Worm (Caenorhabditis elegans) whole organism, early embryonic: Measurements from ENCODE around the gene dao-3.

Experiments used
- B0310.2 ChIP-seq: sonication (generic microtip); optimal IDR thresholded peaks from 2 replicates; lab custom pipeline; 2016; ENCODE audit warnings: mild to moderate bottlenecking, missing genetic modification characterization, missing compliant biosample characterization
- F13C5.2 ChIP-seq: sonication (generic microtip); optimal IDR thresholded peaks from 2 replicates; lab custom pipeline; 2017; ENCODE audit warnings: mild to moderate bottlenecking, missing genetic modification characterization, inconsistent platforms, missing compliant biosample characterization
- aly-1 ChIP-seq: sonication (generic microtip); optimal IDR thresholded peaks from 2 replicates; lab custom pipeline; 2016; ENCODE audit warnings: missing genetic modification characterization, missing compliant biosample characterization
- ama-1 ChIP-seq: fragments of 150-350 bp; optimal IDR thresholded peaks from 2 replicates; lab custom pipeline; 2014
- ceh-13 ChIP-seq: fragments of 200-800 bp; sonication (Bioruptor generic); optimal IDR thresholded peaks from 2 replicates; lab custom pipeline; 2018; ENCODE audit warnings: mild to moderate bottlenecking, missing genetic modification characterization, missing compliant biosample characterization
- ceh-36 ChIP-seq: sonication (generic microtip); optimal IDR thresholded peaks from 2 replicates; lab custom pipeline; 2016; ENCODE audit warnings: missing genetic modification characterization, inconsistent platforms, missing compliant biosample characterization
- ets-7 ChIP-seq: sonication (generic microtip); optimal IDR thresholded peaks from 2 replicates; lab custom pipeline; 2016; ENCODE audit warnings: missing genotype, missing genetic modification characterization, missing compliant biosample characterization
- flt-1 ChIP-seq: fragments of 200-800 bp; sonication (Bioruptor generic); IDR thresholded peaks from 2 replicates; pipeline ENCODE4 v1.3.6; 2022; ENCODE audit warnings: missing genetic modification characterization, missing compliant biosample characterization
- hmbx-1 ChIP-seq: sonication (generic microtip); optimal IDR thresholded peaks from 2 replicates; lab custom pipeline; 2016; ENCODE audit warnings: mild to moderate bottlenecking, missing genetic modification characterization, missing compliant biosample characterization
- hmg-4 ChIP-seq: fragments of 200-800 bp; sonication (Bioruptor generic); optimal IDR thresholded peaks from 2 replicates; lab custom pipeline; 2018; ENCODE audit warnings: mild to moderate bottlenecking, missing genetic modification characterization, missing compliant biosample characterization
- hnd-1 ChIP-seq: sonication (generic microtip); optimal IDR thresholded peaks from 2 replicates; lab custom pipeline; 2016; ENCODE audit warnings: missing genetic modification characterization, missing compliant biosample characterization
- pes-1 ChIP-seq: fragments of 200-800 bp; sonication (Bioruptor generic); IDR thresholded peaks from 2 replicates; pipeline ENCODE4 v1.3.6; 2022; ENCODE audit warnings: missing genetic modification reagents, missing genetic modification characterization, missing compliant biosample characterization
- scrt-1 ChIP-seq: fragments of 200-800 bp; sonication (Bioruptor generic); IDR thresholded peaks from 2 replicates; pipeline ENCODE4 v1.3.6; 2022; ENCODE audit warnings: missing genetic modification characterization, missing compliant biosample characterization
- sea-1 ChIP-seq: fragments of 200-800 bp; sonication (Bioruptor generic); conservative IDR thresholded peaks from 2 replicates; pipeline ENCODE4 v1.3.6; 2022; ENCODE audit warnings: missing genetic modification characterization, missing compliant biosample characterization
- tbx-11 ChIP-seq: fragments of 200-800 bp; sonication (Bioruptor generic); IDR thresholded peaks from 2 replicates; pipeline ENCODE4 v1.3.6; 2022; ENCODE audit warnings: missing genetic modification characterization, missing compliant biosample characterization
- tbx-37 ChIP-seq: fragments of 200-800 bp; sonication (Bioruptor generic); conservative IDR thresholded peaks from 2 replicates; pipeline ENCODE4 v1.3.6; 2022; ENCODE audit warnings: missing genetic modification reagents, missing genetic modification characterization, missing compliant biosample characterization
- tra-4 ChIP-seq: sonication (generic microtip); optimal IDR thresholded peaks from 2 replicates; lab custom pipeline; 2017; ENCODE audit warnings: missing genetic modification characterization, missing compliant biosample characterization

Gene dao-3

ce11 chrX:8107921-8108320 lies 21.6 kb upstream of the dao-3 start, which contains the start of gene K07E3.9:
TSS of gene K07E3.9 (plus strand) at chrX:8108221.
- TF ChIP-seq ama-1 (lab: Kevin White, UChicago): no peak
- TF ChIP-seq hmg-4 (GFP tag; lab: Kevin White, UChicago): no peak
- TF ChIP-seq sea-1 (GFP tag; lab: Robert Waterston, UW): no peak
- no peak for TF ChIP-seq aly-1 (tag; lab: Kevin White, UChicago)
- no peak for TF ChIP-seq hnd-1 (tag; lab: Kevin White, UChicago)
- no peak for TF ChIP-seq pes-1 (GFP tag; lab: Robert Waterston, UW)
- TF ChIP-seq scrt-1 (GFP tag; lab: Robert Waterston, UW): no peak
- no peak for TF ChIP-seq flt-1 (GFP tag; lab: Robert Waterston, UW)
- TF ChIP-seq ceh-36 (tag; lab: Kevin White, UChicago): no peak
- TF ChIP-seq F13C5.2: no peak
- TF ChIP-seq ets-7: no peak
- TF ChIP-seq tbx-11: no peak
- no peak for TF ChIP-seq ceh-13 (GFP tag; lab: Kevin White, UChicago)
- no peak for TF ChIP-seq tbx-37 (GFP tag; lab: Robert Waterston, UW)
- no peak for TF ChIP-seq tra-4
- TF ChIP-seq hmbx-1 (tag; lab: Kevin White, UChicago): no peak
- TF ChIP-seq B0310.2 (tag; lab: Kevin White, UChicago): no peak

- TF ChIP-seq ceh-13 (GFP tag; lab: Kevin White, UChicago): no peak
- TF ChIP-seq scrt-1 (GFP tag; lab: Robert Waterston, UW): no peak
- TF ChIP-seq hmbx-1 (tag; lab: Kevin White, UChicago): no peak
- TF ChIP-seq hnd-1 (tag; lab: Kevin White, UChicago): no peak
- TF ChIP-seq aly-1 (tag; lab: Kevin White, UChicago): no peak
- no peak for TF ChIP-seq pes-1 (GFP tag; lab: Robert Waterston, UW)
- no peak for TF ChIP-seq tbx-11
- TF ChIP-seq ets-7: no peak
- no peak for TF ChIP-seq tbx-37 (GFP tag; lab: Robert Waterston, UW)
- no peak for TF ChIP-seq ama-1 (lab: Kevin White, UChicago)
- TF ChIP-seq tra-4: no peak
- no peak for TF ChIP-seq hmg-4 (GFP tag; lab: Kevin White, UChicago)
- no peak for TF ChIP-seq sea-1 (GFP tag; lab: Robert Waterston, UW)
- TF ChIP-seq B0310.2 (tag; lab: Kevin White, UChicago): no peak
- TF ChIP-seq F13C5.2: no peak
- no peak for TF ChIP-seq flt-1 (GFP tag; lab: Robert Waterston, UW)
- no peak for TF ChIP-seq ceh-36 (tag; lab: Kevin White, UChicago)
Observed at ce11 chrX:8103899-8104298, 17.5 kb upstream of the dao-3 start, which contains the start of gene K07E3.2. TSS of gene K07E3.2 (plus strand) at chrX:8104298.

- TF ChIP-seq aly-1 (tag; lab: Kevin White, UChicago) (no peak), tbx-11 (no peak), hmg-4 (GFP tag; lab: Kevin White, UChicago) (no peak), B0310.2 (tag; lab: Kevin White, UChicago) (no peak), F13C5.2 (no peak), ama-1 (lab: Kevin White, UChicago) (no peak), hnd-1 (tag; lab: Kevin White, UChicago) (no peak), sea-1 (GFP tag; lab: Robert Waterston, UW) (no peak), ceh-13 (GFP tag; lab: Kevin White, UChicago) (no peak), ets-7 (no peak)
Observed at ce11 chrX:8098813-8099360, 12.5 kb upstream of the dao-3 start, which contains the start of gene catp-5. TSS of gene catp-5 (minus strand) at chrX:8098863.

- TF ChIP-seq tbx-37 (GFP tag; lab: Robert Waterston, UW) (no peak), hmbx-1 (tag; lab: Kevin White, UChicago) (no peak), tbx-11 (no peak), aly-1 (tag; lab: Kevin White, UChicago) (no peak), ama-1 (lab: Kevin White, UChicago) (no peak), hmg-4 (GFP tag; lab: Kevin White, UChicago) (no peak), sea-1 (GFP tag; lab: Robert Waterston, UW) (no peak), ceh-36 (tag; lab: Kevin White, UChicago) (no peak), flt-1 (GFP tag; lab: Robert Waterston, UW) (no peak), pes-1 (GFP tag; lab: Robert Waterston, UW) (no peak), F13C5.2 (no peak), B0310.2 (tag; lab: Kevin White, UChicago) (no peak), hnd-1 (tag; lab: Kevin White, UChicago) (no peak), scrt-1 (GFP tag; lab: Robert Waterston, UW) (no peak), ets-7 (no peak), ceh-13 (GFP tag; lab: Kevin White, UChicago) (no peak), tra-4 (no peak)
Observed at ce11 chrX:8089916-8090315, 3.6 kb upstream of the dao-3 start.

ce11 chrX:8089266-8089909 lies 3.0 kb upstream of the dao-3 start:
- no peak for TF ChIP-seq hnd-1 (tag; lab: Kevin White, UChicago)
- TF ChIP-seq tbx-37 (GFP tag; lab: Robert Waterston, UW): no peak
- no peak for TF ChIP-seq ets-7
- TF ChIP-seq aly-1 (tag; lab: Kevin White, UChicago): no peak
- no peak for TF ChIP-seq F13C5.2
- no peak for TF ChIP-seq tra-4
- no peak for TF ChIP-seq hmg-4 (GFP tag; lab: Kevin White, UChicago)
- TF ChIP-seq pes-1 (GFP tag; lab: Robert Waterston, UW): no peak
- TF ChIP-seq flt-1 (GFP tag; lab: Robert Waterston, UW): no peak

ce11 chrX:8088474-8088873 lies 2.1 kb upstream of the dao-3 start, which contains the start of gene vem-1:
TSS of gene vem-1 (minus strand) at chrX:8088574.
- TF ChIP-seq tbx-37 (GFP tag; lab: Robert Waterston, UW): no peak
- TF ChIP-seq ama-1 (lab: Kevin White, UChicago): no peak
- TF ChIP-seq B0310.2 (tag; lab: Kevin White, UChicago): no peak
- no peak for TF ChIP-seq ceh-13 (GFP tag; lab: Kevin White, UChicago)
- no peak for TF ChIP-seq sea-1 (GFP tag; lab: Robert Waterston, UW)
- TF ChIP-seq tbx-11: no peak
- no peak for TF ChIP-seq hmg-4 (GFP tag; lab: Kevin White, UChicago)
- TF ChIP-seq ceh-36 (tag; lab: Kevin White, UChicago): no peak
- no peak for TF ChIP-seq hmbx-1 (tag; lab: Kevin White, UChicago)
- TF ChIP-seq hnd-1 (tag; lab: Kevin White, UChicago): no peak
- no peak for TF ChIP-seq pes-1 (GFP tag; lab: Robert Waterston, UW)
- TF ChIP-seq tra-4: no peak
- no peak for TF ChIP-seq aly-1 (tag; lab: Kevin White, UChicago)
- TF ChIP-seq F13C5.2: no peak
- TF ChIP-seq scrt-1 (GFP tag; lab: Robert Waterston, UW): no peak
- no peak for TF ChIP-seq flt-1 (GFP tag; lab: Robert Waterston, UW)
